Worm (Caenorhabditis elegans) whole organism, L2 larva: Measurements from ENCODE around the gene fbxb-6.

Source experiments
- sma-3 ChIP-seq: sonication (generic microtip); optimal IDR thresholded peaks from 2 replicates; lab custom pipeline; 2016; ENCODE audit warnings: missing genetic modification reagents, missing genetic modification characterization, missing compliant biosample characterization
- unc-62 ChIP-seq: fragments of 150-350 bp; optimal IDR thresholded peaks from 2 replicates; lab custom pipeline; 2014; ENCODE audit warnings: missing biosample characterization, missing genetic modification reagents, missing genetic modification characterization

DNA sequence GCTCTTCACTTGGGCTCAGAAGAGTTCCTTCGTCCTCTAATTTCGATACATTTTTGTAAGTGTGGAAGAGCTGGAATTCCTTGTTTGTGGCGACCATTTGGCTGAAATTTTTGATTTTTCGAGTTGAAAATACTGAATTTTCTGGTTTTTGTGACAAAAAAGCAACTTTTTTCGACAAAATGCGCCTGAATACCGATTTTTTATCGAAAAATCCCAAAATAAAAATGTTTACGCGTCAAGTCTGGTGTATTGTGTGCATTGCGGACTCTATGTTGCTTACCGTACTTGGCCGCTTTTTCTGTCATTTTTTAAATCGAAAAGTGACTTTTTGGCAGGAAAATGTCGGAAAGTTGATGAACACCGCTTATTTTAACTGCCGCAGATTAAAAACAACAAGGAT, 34.2 kb upstream of the fbxb-6 start, which contains the start of gene bath-3:
- no peak for TF ChIP-seq sma-3 (GFP tag; lab: Kevin White, UChicago)
- TF ChIP-seq unc-62 (GFP tag; lab: Kevin White, UChicago) = no peak
